Fruit fly (Drosophila melanogaster) whole organism, prepupa: ENCODE measurements around the gene CG31207.
A peak's percentile ranks its signal among the peaks of the same experiment; 100 is the strongest.

ENCODE experiments used
- CG10669 ChIP-seq: fragments of 200-800 bp; sonication (Bioruptor generic); optimal IDR thresholded peaks from 3 replicates; lab custom pipeline; 2018; ENCODE audit warnings: missing biosample characterization, mild to moderate bottlenecking, missing genetic modification characterization, moderate library complexity
- CG11294 ChIP-seq: fragments of 200-800 bp; sonication (Bioruptor generic); IDR thresholded peaks from 2 replicates; pipeline ENCODE4 v1.3.6; 2022; ENCODE audit warnings: missing biosample characterization, missing genetic modification characterization
- CG11762 ChIP-seq: fragments of 200-800 bp; sonication (Bioruptor generic); optimal IDR thresholded peaks from 3 replicates; lab custom pipeline; 2016; ENCODE audit warnings: missing biosample characterization, missing genetic modification characterization; ENCODE audit not compliant: insufficient read depth
- CG11902 ChIP-seq: fragments of 200-800 bp; sonication (Bioruptor generic); optimal IDR thresholded peaks from 3 replicates; lab custom pipeline; 2016; ENCODE audit warnings: missing biosample characterization, missing genetic modification characterization
- CG15336 ChIP-seq: fragments of 200-800 bp; sonication (Bioruptor generic); IDR thresholded peaks from 2 replicates; pipeline ENCODE4 v1.3.6; 2022; ENCODE audit warnings: missing biosample characterization, missing genetic modification characterization
- CG1621 ChIP-seq: fragments of 200-800 bp; sonication (Bioruptor generic); optimal IDR thresholded peaks from 3 replicates; lab custom pipeline; 2018; ENCODE audit warnings: missing biosample characterization, mild to moderate bottlenecking, missing genetic modification characterization
- CG3032 ChIP-seq: fragments of 200-800 bp; optimal IDR thresholded peaks from 2 replicates; lab custom pipeline; 2019; ENCODE audit warnings: missing biosample characterization, mild to moderate bottlenecking, missing genetic modification characterization, moderate library complexity
- CG32006 ChIP-seq: fragments of 200-800 bp; sonication (Bioruptor generic); optimal IDR thresholded peaks from 3 replicates; lab custom pipeline; 2017; ENCODE audit warnings: missing biosample characterization, mild to moderate bottlenecking, missing genetic modification characterization
- CG34406 ChIP-seq: fragments of 200-800 bp; sonication (Bioruptor generic); optimal IDR thresholded peaks from 3 replicates; lab custom pipeline; 2016; ENCODE audit warnings: missing biosample characterization, missing genetic modification characterization
- CG3919 ChIP-seq: fragments of 200-800 bp; sonication (Bioruptor generic); optimal IDR thresholded peaks from 3 replicates; lab custom pipeline; 2016; ENCODE audit warnings: missing biosample characterization, missing genetic modification characterization
- CG6163 ChIP-seq: fragments of 200-800 bp; sonication (Bioruptor generic); IDR thresholded peaks from 3 replicates; pipeline ENCODE4 v1.3.6; 2022; ENCODE audit warnings: missing biosample characterization, missing genetic modification characterization
- CG6276 ChIP-seq: fragments of 200-800 bp; sonication (Bioruptor generic); optimal IDR thresholded peaks from 2 replicates; lab custom pipeline; 2017; ENCODE audit warnings: missing biosample characterization, mild to moderate bottlenecking, missing genetic modification characterization
- CG6792 ChIP-seq: fragments of 200-800 bp; sonication (Bioruptor generic); optimal IDR thresholded peaks from 3 replicates; lab custom pipeline; 2016; ENCODE audit warnings: missing biosample characterization, missing genetic modification characterization
- CG6808 ChIP-seq: fragments of 200-800 bp; sonication (Bioruptor generic); optimal IDR thresholded peaks from 3 replicates; lab custom pipeline; 2017; ENCODE audit warnings: missing biosample characterization, missing genetic modification characterization, mild to moderate bottlenecking, moderate library complexity, missing genetic modification reagents
- CG6854 ChIP-seq: fragments of 200-800 bp; sonication (Bioruptor generic); optimal IDR thresholded peaks from 2 replicates; lab custom pipeline; 2017; ENCODE audit warnings: missing biosample characterization, mild to moderate bottlenecking, missing genetic modification characterization
- CG7368 ChIP-seq: fragments of 200-800 bp; sonication (Bioruptor generic); optimal IDR thresholded peaks from 3 replicates; lab custom pipeline; 2016; ENCODE audit warnings: missing biosample characterization, missing genetic modification characterization
- CG8119 ChIP-seq: fragments of 200-800 bp; sonication (Bioruptor generic); IDR thresholded peaks from 3 replicates; pipeline ENCODE4 v1.3.6; 2022; ENCODE audit warnings: missing biosample characterization, missing genetic modification characterization
- CG8632 ChIP-seq: fragments of 200-800 bp; sonication (Bioruptor generic); optimal IDR thresholded peaks from 3 replicates; lab custom pipeline; 2016; ENCODE audit warnings: missing biosample characterization, missing genetic modification characterization
- CG9139 ChIP-seq: fragments of 200-800 bp; sonication (Bioruptor generic); optimal IDR thresholded peaks from 3 replicates; lab custom pipeline; 2017; ENCODE audit warnings: missing biosample characterization, mild to moderate bottlenecking, missing genetic modification characterization
- Eip75B ChIP-seq: fragments of 200-800 bp; sonication (Bioruptor generic); optimal IDR thresholded peaks from 3 replicates; lab custom pipeline; 2016; ENCODE audit warnings: missing biosample characterization, missing genetic modification characterization
- Eip78C ChIP-seq: fragments of 200-800 bp; sonication (Bioruptor generic); peaks from one replicate; lab custom pipeline; 2016; ENCODE audit warnings: missing biosample characterization, missing genetic modification characterization
- Eip93F ChIP-seq: fragments of 200-800 bp; sonication (Bioruptor generic); optimal IDR thresholded peaks from 2 replicates; lab custom pipeline; 2016; ENCODE audit warnings: missing biosample characterization, mild to moderate bottlenecking, missing genetic modification characterization
- Ets21C ChIP-seq: fragments of 200-800 bp; sonication (Bioruptor generic); optimal IDR thresholded peaks from 3 replicates; lab custom pipeline; 2016; ENCODE audit warnings: missing biosample characterization, missing genetic modification characterization
- Ets96B ChIP-seq: fragments of 200-800 bp; optimal IDR thresholded peaks from 2 replicates; lab custom pipeline; 2019; ENCODE audit warnings: missing biosample characterization, mild to moderate bottlenecking, missing genetic modification characterization, moderate library complexity
- Gug ChIP-seq: fragments of 200-800 bp; sonication (Bioruptor generic); IDR thresholded peaks from 2 replicates; pipeline ENCODE4 v1.3.6; 2022; ENCODE audit warnings: missing biosample characterization, missing genetic modification characterization
- Hr4 ChIP-seq: fragments of 200-800 bp; sonication (Bioruptor generic); optimal IDR thresholded peaks from 3 replicates; lab custom pipeline; 2016; ENCODE audit warnings: missing biosample characterization, missing genetic modification characterization
- Lpt ChIP-seq: fragments of 200-800 bp; sonication (Bioruptor generic); optimal IDR thresholded peaks from 3 replicates; lab custom pipeline; 2016; ENCODE audit warnings: missing biosample characterization, missing genetic modification characterization
- Sox102F ChIP-seq: fragments of 200-800 bp; sonication (Bioruptor generic); optimal IDR thresholded peaks from 2 replicates; lab custom pipeline; 2016; ENCODE audit warnings: missing biosample characterization, mild to moderate bottlenecking, missing genetic modification characterization
- Sox14 ChIP-seq: fragments of 200-800 bp; sonication (Bioruptor generic); optimal IDR thresholded peaks from 3 replicates; lab custom pipeline; 2016; ENCODE audit warnings: missing biosample characterization, missing genetic modification characterization
- Sox15 ChIP-seq: fragments of 200-800 bp; sonication (Bioruptor generic); optimal IDR thresholded peaks from 3 replicates; lab custom pipeline; 2016; ENCODE audit warnings: missing biosample characterization, missing genetic modification characterization
- dac ChIP-seq: fragments of 200-800 bp; sonication (Bioruptor generic); optimal IDR thresholded peaks from 2 replicates; lab custom pipeline; 2017; ENCODE audit warnings: missing biosample characterization, mild to moderate bottlenecking, missing genetic modification characterization
- esn ChIP-seq: fragments of 200-800 bp; sonication (Bioruptor generic); optimal IDR thresholded peaks from 2 replicates; lab custom pipeline; 2016; ENCODE audit warnings: missing biosample characterization, mild to moderate bottlenecking, missing genetic modification characterization, moderate library complexity
- fd59A ChIP-seq: fragments of 200-800 bp; sonication (Bioruptor generic); optimal IDR thresholded peaks from 2 replicates; lab custom pipeline; 2017; ENCODE audit warnings: missing biosample characterization, mild to moderate bottlenecking, missing genetic modification characterization, missing genetic modification reagents
- fkh ChIP-seq: fragments of 200-800 bp; sonication (Bioruptor generic); optimal IDR thresholded peaks from 3 replicates; lab custom pipeline; 2017; ENCODE audit warnings: missing biosample characterization, mild to moderate bottlenecking, missing genetic modification characterization, moderate library complexity
- lz ChIP-seq: fragments of 200-800 bp; sonication (Bioruptor generic); optimal IDR thresholded peaks from 3 replicates; lab custom pipeline; 2016; ENCODE audit warnings: missing biosample characterization, missing genetic modification characterization
- net ChIP-seq: fragments of 200-800 bp; sonication (Bioruptor generic); optimal IDR thresholded peaks from 3 replicates; lab custom pipeline; 2016; ENCODE audit warnings: missing biosample characterization, missing genetic modification characterization
- pdm3 ChIP-seq: fragments of 200-800 bp; sonication (Bioruptor generic); optimal IDR thresholded peaks from 3 replicates; lab custom pipeline; 2016; ENCODE audit warnings: missing biosample characterization, missing genetic modification characterization
- salr ChIP-seq, 2 experiments: fragments of 200-800 bp; sonication (Bioruptor generic); optimal IDR thresholded peaks; 3 replicates each; lab custom pipeline; 2016 to 2018; ENCODE audit warnings: missing biosample characterization in 2 of 2, missing genetic modification characterization in 2 of 2, mild to moderate bottlenecking in 1 of 2
- spab ChIP-seq: fragments of 200-800 bp; sonication (Bioruptor generic); optimal IDR thresholded peaks from 2 replicates; lab custom pipeline; 2017; ENCODE audit warnings: missing biosample characterization, mild to moderate bottlenecking, missing genetic modification characterization, missing genetic modification reagents
- ss ChIP-seq, 2 experiments: fragments of 200-800 bp; sonication (Bioruptor generic); optimal IDR thresholded peaks; 2 replicates in 1 of 2; 3 replicates in 1 of 2; lab custom pipeline; 2017 to 2018; ENCODE audit warnings: mild to moderate bottlenecking in 2 of 2, missing biosample characterization in 2 of 2, missing genetic modification characterization in 2 of 2, moderate library complexity in 1 of 2
- svp ChIP-seq: fragments of 200-800 bp; sonication (Bioruptor generic); peaks from one replicate; lab custom pipeline; 2016; ENCODE audit warnings: missing biosample characterization, missing genetic modification characterization
- topi ChIP-seq: fragments of 200-800 bp; sonication (Bioruptor generic); optimal IDR thresholded peaks from 3 replicates; lab custom pipeline; 2016; ENCODE audit warnings: missing biosample characterization, missing genetic modification characterization
- vri ChIP-seq: fragments of 200-800 bp; sonication (Bioruptor generic); optimal IDR thresholded peaks from 3 replicates; lab custom pipeline; 2016; ENCODE audit warnings: missing biosample characterization, mild to moderate bottlenecking, missing genetic modification characterization

CG31207 gene

dm6 chr3R:21043549-21044118, 3.2 kb downstream of the CG31207 start, which contains the start of gene CG12278:
TSS of gene CG12278 (plus strand) at chr3R:21044068.
- TF ChIP-seq CG9139 (GFP tag; lab: Kevin White, UChicago) (no peak), ss (GFP tag; optimal IDR thresholded peaks at IDR 0.05; lab: Kevin White, UChicago) (peak in 1 of 2 experiments; percentile 19)
- TF ChIP-seq, all 60 proteins: peak for 1

DNA sequence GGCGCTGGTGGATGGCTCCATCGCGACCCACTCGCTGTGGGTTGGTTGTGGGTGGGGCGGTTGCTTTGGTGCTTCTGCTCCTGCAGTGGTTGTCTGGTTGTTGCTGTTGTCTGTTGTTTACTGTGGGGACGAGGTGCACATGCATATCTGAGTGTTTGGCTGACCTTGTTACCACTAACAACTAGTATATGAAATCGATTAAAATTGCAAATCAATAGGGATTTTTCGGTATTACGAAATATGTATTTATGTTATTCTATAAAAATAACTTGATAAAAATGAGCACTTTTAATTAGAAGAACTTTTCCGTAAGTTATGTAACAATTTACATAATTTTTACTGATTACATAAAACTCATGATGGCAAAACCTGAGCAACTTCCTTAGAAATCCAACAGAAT, 4.4 kb downstream of the CG31207 start, which contains the start of gene Dhc93AB:
Gene Dhc93AB, minus strand, starts transcription at position 101 of the 400 bp plus-strand sequence.
- TF ChIP-seq fd59A (GFP tag; lab: Kevin White, UChicago), result no peak
- no peak for TF ChIP-seq CG7368 (GFP tag; lab: Kevin White, UChicago)
- no peak for TF ChIP-seq Eip75B
- no peak for TF ChIP-seq net (GFP tag; lab: Kevin White, UChicago)
- TF ChIP-seq CG6276 (GFP tag; lab: Kevin White, UChicago), result no peak
- no peak for TF ChIP-seq CG32006 (GFP tag; lab: Kevin White, UChicago)
- TF ChIP-seq CG11902 (GFP tag; lab: Kevin White, UChicago), result no peak
- no peak for TF ChIP-seq Sox14 (GFP tag; lab: Kevin White, UChicago)

dm6 chr3R:21025508-21025907, 21.3 kb downstream of the CG31207 start:
- TF ChIP-seq CG8632 (GFP tag; lab: Kevin White, UChicago) (no peak), Eip78C (GFP tag; lab: Kevin White, UChicago) (no peak), svp (GFP tag; lab: Kevin White, UChicago) (peak; percentile 58), CG11762 (GFP tag; lab: Kevin White, UChicago) (no peak)

DNA sequence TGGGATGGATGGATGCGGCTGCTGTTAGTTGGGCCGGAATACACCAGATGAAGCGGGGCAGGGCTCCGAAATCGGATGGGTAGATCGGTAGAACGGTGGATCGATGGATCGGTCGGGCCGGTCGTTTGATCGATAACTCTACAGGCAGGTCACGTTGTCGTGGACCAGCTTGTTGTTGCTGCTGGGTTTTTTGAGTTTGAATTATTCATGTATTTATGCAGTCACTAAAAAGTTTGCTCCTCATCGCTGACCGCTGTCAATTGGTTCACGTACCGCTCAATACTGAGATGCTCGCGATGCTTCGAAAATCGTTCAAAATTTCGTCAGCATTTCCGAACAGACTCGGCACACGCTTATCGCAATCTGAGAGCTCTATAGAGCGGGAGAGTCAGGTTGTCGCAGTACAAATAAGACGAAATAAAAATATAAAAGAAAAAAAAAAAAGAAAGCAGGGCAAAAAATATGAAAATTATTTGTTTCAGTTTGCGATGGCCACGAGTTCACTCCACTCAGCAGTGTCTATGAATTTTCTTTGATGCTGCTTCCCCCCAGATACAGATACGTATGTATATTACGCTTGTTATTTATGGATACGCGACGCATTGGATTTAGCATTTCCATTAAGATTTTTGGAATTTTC, 22.8 kb downstream of the CG31207 start, which contains the start of gene peg:
Gene peg, minus strand, starts transcription at position 262 of the 640 bp plus-strand sequence.
- TF ChIP-seq CG6854 (GFP tag; lab: Kevin White, UChicago) (no peak), CG6163 (GFP tag; lab: Robert Waterston, UW) (peak; percentile 75), Eip93F (no peak), Eip78C (GFP tag; lab: Kevin White, UChicago) (peak; percentile 65), ss (GFP tag; optimal IDR thresholded peaks at IDR 0.05; lab: Kevin White, UChicago) (no peak), CG10669 (GFP tag; lab: Kevin White, UChicago) (no peak), fkh (GFP tag; lab: Kevin White, UChicago) (no peak), CG3919 (GFP tag; lab: Kevin White, UChicago) (no peak), CG8119 (GFP tag; lab: Robert Waterston, UW) (peak; percentile 54; the same call in 2 of the 3 replicates), CG6808 (GFP tag; lab: Kevin White, UChicago) (peak; percentile 26), pdm3 (peak; percentile 12), Ets96B (tag; lab: Kevin White, UChicago) (no peak), net (GFP tag; lab: Kevin White, UChicago) (peak; percentile 28), lz (GFP tag; lab: Kevin White, UChicago) (no peak), Hr4 (GFP tag; lab: Kevin White, UChicago) (no peak), CG6792 (GFP tag; lab: Kevin White, UChicago) (no peak), Gug (GFP tag; lab: Robert Waterston, UW) (peak; percentile 40; the same call in 1 of the 2 replicates), CG3032 (tag; lab: Kevin White, UChicago) (no peak), spab (GFP tag; lab: Kevin White, UChicago) (no peak), fd59A (GFP tag; lab: Kevin White, UChicago) (no peak), esn (GFP tag; lab: Kevin White, UChicago) (no peak), vri (GFP tag; lab: Kevin White, UChicago) (peak; percentile 70), dac (GFP tag; lab: Kevin White, UChicago) (no peak), CG15336 (GFP tag; lab: Robert Waterston, UW) (peak; percentile 44; the same call in 1 of the 2 replicates), Lpt (GFP tag; lab: Kevin White, UChicago) (no peak), salr (GFP tag; optimal IDR thresholded peaks at IDR 0.05; lab: Kevin White, UChicago) (no peak), Sox14 (GFP tag; lab: Kevin White, UChicago) (no peak), topi (GFP tag; lab: Kevin White, UChicago) (peak; percentile 38), CG11294 (GFP tag; lab: Robert Waterston, UW) (no peak), CG6276 (GFP tag; lab: Kevin White, UChicago) (peak; percentile 55), Sox15 (no peak), CG7368 (GFP tag; lab: Kevin White, UChicago) (no peak), Ets21C (GFP tag; lab: Kevin White, UChicago) (no peak), CG1621 (no peak), CG34406 (GFP tag; lab: Kevin White, UChicago) (no peak), Sox102F (GFP tag; lab: Kevin White, UChicago) (peak; percentile 40)
